Fruit fly (Drosophila melanogaster): ENCODE measurements around the gene CG32756.

Gene CG32756

dm6 chrX:5901628-5902213 lies 43.8 kb upstream of the CG32756 start (continued):
- no peak for TF ChIP-seq gt (GFP tag; IDR thresholded peaks at IDR 0.05)
- peak; percentile 62 for TF ChIP-seq phol (tag; optimal IDR thresholded peaks at IDR 0.05)
- TF ChIP-seq en (GFP tag; optimal IDR thresholded peaks at IDR 0.05), result no peak
- no peak for TF ChIP-seq grn (GFP tag; optimal IDR thresholded peaks at IDR 0.05)
- no peak for TF ChIP-seq Kr (GFP tag; optimal IDR thresholded peaks at IDR 0.05)
- peak; percentile 74 for TF ChIP-seq sd (tag; optimal IDR thresholded peaks at IDR 0.05)
- no peak for TF ChIP-seq CG4424 (GFP tag; optimal IDR thresholded peaks at IDR 0.05)
- no peak for TF ChIP-seq mirr (GFP tag; optimal IDR thresholded peaks at IDR 0.05)
- peak; percentile 37; the same call in 1 of the 3 replicates for TF ChIP-seq zfh1 (GFP tag; IDR thresholded peaks at IDR 0.05)
- TF ChIP-seq CG10366 (GFP tag; IDR thresholded peaks at IDR 0.05), result no peak
- no peak for TF ChIP-seq luna (GFP tag; optimal IDR thresholded peaks at IDR 0.05)
- TF ChIP-seq Hey (tag; optimal IDR thresholded peaks at IDR 0.05), result no peak
- peak; percentile 99 for TF ChIP-seq Adf1 (GFP tag; IDR thresholded peaks at IDR 0.05)
- no peak for TF ChIP-seq CG4730 (GFP tag; IDR thresholded peaks at IDR 0.05)
- peak; percentile 7 for TF ChIP-seq HLH54F (GFP tag; optimal IDR thresholded peaks at IDR 0.05)
- no peak for TF ChIP-seq Bdp1 (GFP tag; optimal IDR thresholded peaks at IDR 0.05)
- TF ChIP-seq lmd (GFP tag; IDR thresholded peaks at IDR 0.05), result no peak; the same call in 1 of the 2 replicates
- TF ChIP-seq CG6272 (GFP tag; IDR thresholded peaks at IDR 0.05), result 0 out of 2 replicates have a peak, but pooled peaks have one; percentile 15
- TF ChIP-seq Doc2 (GFP tag; IDR thresholded peaks at IDR 0.05), result no peak
- no peak for TF ChIP-seq pnt (GFP tag; optimal IDR thresholded peaks at IDR 0.05)
- TF ChIP-seq CG5245 (GFP tag; optimal IDR thresholded peaks at IDR 0.05), result no peak
- no peak for TF ChIP-seq Sox100B (GFP tag; optimal IDR thresholded peaks at IDR 0.05)
- TF ChIP-seq CG3065 (GFP tag; optimal IDR thresholded peaks at IDR 0.05), result no peak
- TF ChIP-seq caup (GFP tag; optimal IDR thresholded peaks at IDR 0.05; ENCODE audit: severe bottlenecking), result peak; percentile 23
- no peak for TF ChIP-seq CG4328 (GFP tag; optimal IDR thresholded peaks at IDR 0.05)
- TF ChIP-seq CG16813 (GFP tag; IDR thresholded peaks at IDR 0.05; ENCODE audit: partially characterized antibody), result no peak
- TF ChIP-seq CG10147 (GFP tag; optimal IDR thresholded peaks at IDR 0.05), result no peak
- TF ChIP-seq Atf3 (GFP tag; optimal IDR thresholded peaks at IDR 0.05), result no peak
- 0 out of 2 replicates have a peak, but pooled peaks have one; percentile 38 for TF ChIP-seq Drgx (GFP tag; IDR thresholded peaks at IDR 0.05)
- TF ChIP-seq Poxn (GFP tag; IDR thresholded peaks at IDR 0.05), result no peak
- TF ChIP-seq gcm (GFP tag; optimal IDR thresholded peaks at IDR 0.05), result peak; percentile 26
- peak; percentile 37; the same call in 1 of the 3 replicates for TF ChIP-seq CG34224 (GFP tag; IDR thresholded peaks at IDR 0.05; ENCODE audit: partially characterized antibody)
- 0 out of 3 replicates have a peak, but pooled peaks have one; percentile 8 for TF ChIP-seq sr (GFP tag; IDR thresholded peaks at IDR 0.05)
- no peak for TF ChIP-seq CG14441 (GFP tag; IDR thresholded peaks at IDR 0.05)
- peak; percentile 4 for TF ChIP-seq Nf-YB (GFP tag; optimal IDR thresholded peaks at IDR 0.05)
- peak; percentile 38 for TF ChIP-seq CG11247 (GFP tag; IDR thresholded peaks at IDR 0.05)
- TF ChIP-seq CG12155 (GFP tag; optimal IDR thresholded peaks at IDR 0.05), result peak; percentile 38
- TF ChIP-seq CG12942 (GFP tag; optimal IDR thresholded peaks at IDR 0.05), result no peak
- TF ChIP-seq ranshi (GFP tag; IDR thresholded peaks at IDR 0.05), result peak; percentile 40; the same call in 1 of the 2 replicates
- no peak for TF ChIP-seq cas (GFP tag; IDR thresholded peaks at IDR 0.05)
- peak; percentile 9; the same call in 1 of the 2 replicates for TF ChIP-seq wdn (GFP tag; IDR thresholded peaks at IDR 0.05)
- no peak for TF ChIP-seq nerfin-2 (GFP tag; IDR thresholded peaks at IDR 0.05; ENCODE audit: partially characterized antibody)
- TF ChIP-seq Jarid2 (GFP tag; optimal IDR thresholded peaks at IDR 0.05), result peak; percentile 76
- peak; percentile 65 for TF ChIP-seq Trl (optimal IDR thresholded peaks at IDR 0.05)
- peak; percentile 29 for TF ChIP-seq Trl (GFP tag; optimal IDR thresholded peaks at IDR 0.05)
- peak; percentile 33 for TF ChIP-seq Side (GFP tag; optimal IDR thresholded peaks at IDR 0.05)
- no peak for TF ChIP-seq jing (GFP tag; optimal IDR thresholded peaks at IDR 0.05)
- no peak for TF ChIP-seq zen2 (GFP tag; IDR thresholded peaks at IDR 0.05; ENCODE audit: partially characterized antibody)
- no peak for TF ChIP-seq TFAM (GFP tag; optimal IDR thresholded peaks at IDR 0.05)
- TF ChIP-seq Gug (GFP tag; IDR thresholded peaks at IDR 0.05), result 0 out of 4 replicates have a peak, but pooled peaks have one; percentile 13
- TF ChIP-seq HLH4C (GFP tag; IDR thresholded peaks at IDR 0.05; ENCODE audit: partially characterized antibody), result no peak
